Fruit fly (Drosophila melanogaster) whole organism, embryonic: ENCODE data around the gene CG4230.

Experiments
- CG10979 ChIP-seq: fragments of 200-800 bp; sonication (Bioruptor generic); optimal IDR thresholded peaks from 2 replicates; lab custom pipeline; 2018; ENCODE audit warnings: missing biosample characterization, mild to moderate bottlenecking, missing genetic modification characterization, moderate library complexity
- CG11247 ChIP-seq: fragments of 200-800 bp; sonication (Bioruptor generic); IDR thresholded peaks from 2 replicates; pipeline ENCODE4 v1.3.6; 2022; ENCODE audit warnings: missing biosample characterization, missing genetic modification characterization
- CG11504 ChIP-seq: fragments of 200-800 bp; sonication (Bioruptor generic); optimal IDR thresholded peaks from 3 replicates; lab custom pipeline; 2019; ENCODE audit warnings: missing biosample characterization, mild to moderate bottlenecking, missing genetic modification characterization, moderate library complexity
- CG11696 ChIP-seq: fragments of 200-800 bp; sonication (Bioruptor generic); IDR thresholded peaks from 2 replicates; pipeline ENCODE4 v1.3.6; 2022; ENCODE audit warnings: missing biosample characterization, missing genetic modification characterization
- CG14710 ChIP-seq: fragments of 200-800 bp; sonication (Bioruptor generic); optimal IDR thresholded peaks from 3 replicates; lab custom pipeline; 2019; ENCODE audit warnings: missing biosample characterization, mild to moderate bottlenecking, missing genetic modification characterization, moderate library complexity
- CG15514 ChIP-seq: fragments of 200-800 bp; sonication (Bioruptor generic); optimal IDR thresholded peaks from 3 replicates; lab custom pipeline; 2017; ENCODE audit warnings: missing biosample characterization, missing genetic modification characterization, mild to moderate bottlenecking, moderate library complexity, missing genetic modification reagents
- CG17802 ChIP-seq: fragments of 200-800 bp; sonication (Bioruptor generic); optimal IDR thresholded peaks from 2 replicates; lab custom pipeline; 2018; ENCODE audit warnings: missing biosample characterization, mild to moderate bottlenecking, missing genetic modification characterization, moderate library complexity
- CG18599 ChIP-seq: fragments of 200-800 bp; sonication (Bioruptor generic); optimal IDR thresholded peaks from 3 replicates; lab custom pipeline; 2017; ENCODE audit warnings: missing biosample characterization, missing genetic modification characterization, mild to moderate bottlenecking, moderate library complexity, missing genetic modification reagents
- CG2678 ChIP-seq: fragments of 200-800 bp; sonication (Bioruptor generic); optimal IDR thresholded peaks from 3 replicates; lab custom pipeline; 2019; ENCODE audit warnings: missing biosample characterization, mild to moderate bottlenecking, missing genetic modification characterization, moderate library complexity
- CG30403 ChIP-seq: fragments of 200-800 bp; sonication (Bioruptor generic); optimal IDR thresholded peaks from 3 replicates; lab custom pipeline; 2016; ENCODE audit warnings: missing biosample characterization, missing genetic modification characterization
- CG34376 ChIP-seq: fragments of 200-800 bp; sonication (Bioruptor generic); optimal IDR thresholded peaks from 2 replicates; lab custom pipeline; 2018; ENCODE audit warnings: missing biosample characterization, mild to moderate bottlenecking, missing genetic modification characterization
- CG4282 ChIP-seq: fragments of 200-800 bp; sonication (Bioruptor generic); optimal IDR thresholded peaks from 2 replicates; lab custom pipeline; 2016; ENCODE audit warnings: missing biosample characterization, missing genetic modification characterization
- CG4617 ChIP-seq: fragments of 200-800 bp; sonication (Bioruptor generic); optimal IDR thresholded peaks from 3 replicates; lab custom pipeline; 2016; ENCODE audit warnings: missing biosample characterization, missing genetic modification characterization, borderline replicate concordance
- CG4820 ChIP-seq: fragments of 200-800 bp; sonication (Bioruptor generic); optimal IDR thresholded peaks from 3 replicates; lab custom pipeline; 2016; ENCODE audit warnings: missing biosample characterization, missing genetic modification characterization
- CG6854 ChIP-seq: fragments of 200-800 bp; sonication (Bioruptor generic); optimal IDR thresholded peaks from 3 replicates; lab custom pipeline; 2017; ENCODE audit warnings: missing biosample characterization, mild to moderate bottlenecking, missing genetic modification characterization
- CG7556 ChIP-seq: fragments of 200-800 bp; sonication (Bioruptor generic); optimal IDR thresholded peaks from 2 replicates; lab custom pipeline; 2017; ENCODE audit warnings: missing biosample characterization, mild to moderate bottlenecking, missing genetic modification characterization
- CG7963 ChIP-seq: fragments of 200-800 bp; sonication (Bioruptor generic); IDR thresholded peaks from 3 replicates; pipeline ENCODE4 v1.3.6; 2022; ENCODE audit warnings: missing biosample characterization, missing genetic modification characterization; ENCODE audit not compliant: partially characterized antibody
- CG7987 ChIP-seq: fragments of 200-800 bp; sonication (Bioruptor generic); optimal IDR thresholded peaks from 2 replicates; lab custom pipeline; 2018; ENCODE audit warnings: missing biosample characterization, mild to moderate bottlenecking, missing genetic modification characterization, moderate library complexity
- CG8478 ChIP-seq: fragments of >200 bp; optimal IDR thresholded peaks from 2 replicates; lab custom pipeline; 2018
- CG9797 ChIP-seq: fragments of 200-800 bp; sonication (Bioruptor generic); optimal IDR thresholded peaks from 3 replicates; lab custom pipeline; 2018; ENCODE audit warnings: missing biosample characterization, mild to moderate bottlenecking, missing genetic modification characterization
- CoRest ChIP-seq: fragments of 200-800 bp; sonication (Bioruptor generic); optimal IDR thresholded peaks from 3 replicates; lab custom pipeline; 2018; ENCODE audit warnings: missing biosample characterization, mild to moderate bottlenecking, missing genetic modification characterization, moderate library complexity
- Dp ChIP-seq: fragments of 200-800 bp; sonication (Bioruptor generic); optimal IDR thresholded peaks from 2 replicates; lab custom pipeline; 2018; ENCODE audit warnings: missing biosample characterization, mild to moderate bottlenecking, missing genetic modification characterization, moderate library complexity
- Dref ChIP-seq: fragments of 200-800 bp; sonication (Bioruptor generic); IDR thresholded peaks from 2 replicates; pipeline ENCODE4 v1.3.6; 2022; ENCODE audit warnings: missing biosample characterization, missing genetic modification characterization
- Fer1 ChIP-seq: fragments of 200-800 bp; sonication (Bioruptor generic); optimal IDR thresholded peaks from 2 replicates; lab custom pipeline; 2017; ENCODE audit warnings: missing biosample characterization, mild to moderate bottlenecking, missing genetic modification characterization
- HHEX ChIP-seq: fragments of 200-800 bp; sonication (Bioruptor generic); optimal IDR thresholded peaks from 3 replicates; lab custom pipeline; 2017; ENCODE audit warnings: missing biosample characterization, mild to moderate bottlenecking, missing genetic modification characterization, missing genetic modification reagents
- HLH4C ChIP-seq: fragments of 200-800 bp; sonication (Bioruptor generic); IDR thresholded peaks from 3 replicates; pipeline ENCODE4 v1.3.6; 2022; ENCODE audit warnings: missing biosample characterization, missing genetic modification characterization; ENCODE audit not compliant: partially characterized antibody
- Hr51 ChIP-seq, 2 experiments: fragments of 200-800 bp; sonication (Bioruptor generic); optimal IDR thresholded peaks; 2 replicates in 1 of 2; 3 replicates in 1 of 2; lab custom pipeline; 2016 to 2018; ENCODE audit warnings: missing biosample characterization in 2 of 2, missing genetic modification characterization in 2 of 2, mild to moderate bottlenecking in 1 of 2, moderate library complexity in 1 of 2
- Jarid2 ChIP-seq: fragments of 200-800 bp; sonication (Bioruptor generic); optimal IDR thresholded peaks from 3 replicates; lab custom pipeline; 2017; ENCODE audit warnings: mild to moderate bottlenecking, missing biosample characterization, missing genetic modification reagents, missing genetic modification characterization
- MBD-R2 ChIP-seq: fragments of 200-800 bp; sonication (Bioruptor generic); IDR thresholded peaks from 2 replicates; pipeline ENCODE4 v1.3.6; 2022; ENCODE audit warnings: missing biosample characterization, missing genetic modification characterization
- NC2β ChIP-seq: fragments of 200-800 bp; sonication (Bioruptor generic); optimal IDR thresholded peaks from 2 replicates; lab custom pipeline; 2016; ENCODE audit warnings: missing biosample characterization, missing genetic modification characterization
- Nf-YC ChIP-seq: fragments of 200-800 bp; optimal IDR thresholded peaks from 3 replicates; lab custom pipeline; 2019; ENCODE audit warnings: missing biosample characterization, mild to moderate bottlenecking, missing genetic modification characterization, moderate library complexity
- Rfx ChIP-seq: fragments of 200-800 bp; sonication (Bioruptor generic); IDR thresholded peaks from 2 replicates; pipeline ENCODE4 v1.3.6; 2022; ENCODE audit warnings: missing biosample characterization, missing genetic modification characterization
- Scr ChIP-seq: fragments of 200-800 bp; sonication (Bioruptor generic); IDR thresholded peaks from 2 replicates; pipeline ENCODE4 v1.3.6; 2022; ENCODE audit warnings: missing biosample characterization, missing genetic modification characterization; ENCODE audit not compliant: partially characterized antibody
- Sin3A ChIP-seq: fragments of >200 bp; optimal IDR thresholded peaks from 2 replicates; lab custom pipeline; 2018
- Usf ChIP-seq: fragments of 200-800 bp; sonication (Bioruptor generic); optimal IDR thresholded peaks from 2 replicates; lab custom pipeline; 2017; ENCODE audit warnings: missing genotype, missing biosample characterization, missing genetic modification characterization
- dm ChIP-seq: fragments of 200-800 bp; sonication (Bioruptor generic); optimal IDR thresholded peaks from 3 replicates; lab custom pipeline; 2016; ENCODE audit warnings: missing biosample characterization, missing genetic modification characterization
- lab ChIP-seq: fragments of 200-800 bp; sonication (Bioruptor generic); optimal IDR thresholded peaks from 3 replicates; lab custom pipeline; 2017; ENCODE audit warnings: missing biosample characterization, missing genetic modification characterization, mild to moderate bottlenecking, moderate library complexity, missing genetic modification reagents
- nom ChIP-seq: fragments of 200-800 bp; sonication (Bioruptor generic); optimal IDR thresholded peaks from 2 replicates; lab custom pipeline; 2017; ENCODE audit warnings: missing biosample characterization, missing genetic modification characterization, mild to moderate bottlenecking, moderate library complexity, missing genetic modification reagents
- pho ChIP-seq: fragments of 200-800 bp; sonication (Bioruptor generic); optimal IDR thresholded peaks from 2 replicates; lab custom pipeline; 2016; ENCODE audit warnings: missing biosample characterization, missing genetic modification characterization
- pzg ChIP-seq: fragments of 200-800 bp; sonication (Bioruptor generic); optimal IDR thresholded peaks from 3 replicates; lab custom pipeline; 2018; ENCODE audit warnings: missing biosample characterization, mild to moderate bottlenecking, missing genetic modification characterization, moderate library complexity
- rib ChIP-seq: fragments of 200-800 bp; sonication (Bioruptor generic); IDR thresholded peaks from 2 replicates; pipeline ENCODE4 v1.3.6; 2022; ENCODE audit warnings: missing biosample characterization, missing genetic modification characterization
- sens ChIP-seq: fragments of 200-800 bp; sonication (Bioruptor generic); peaks from one replicate; lab custom pipeline; 2016; ENCODE audit warnings: missing biosample characterization, missing genetic modification characterization
- shn ChIP-seq: fragments of 200-800 bp; sonication (Bioruptor generic); optimal IDR thresholded peaks from 3 replicates; lab custom pipeline; 2016; ENCODE audit warnings: missing biosample characterization, missing genetic modification characterization
- tna ChIP-seq: fragments of 200-800 bp; sonication (Bioruptor generic); IDR thresholded peaks from 2 replicates; pipeline ENCODE4 v1.3.6; 2022; ENCODE audit warnings: missing biosample characterization, missing genetic modification characterization; ENCODE audit not compliant: partially characterized antibody
- trem ChIP-seq: fragments of 200-800 bp; optimal IDR thresholded peaks from 3 replicates; lab custom pipeline; 2019; ENCODE audit warnings: missing biosample characterization, mild to moderate bottlenecking, missing genetic modification characterization, moderate library complexity
- vvl ChIP-seq: fragments of 200-800 bp; sonication (Bioruptor generic); IDR thresholded peaks from 2 replicates; pipeline ENCODE4 v1.3.6; 2022; ENCODE audit warnings: missing biosample characterization, missing genetic modification characterization
- wek ChIP-seq: fragments of 200-800 bp; sonication (Bioruptor generic); optimal IDR thresholded peaks from 3 replicates; lab custom pipeline; 2018; ENCODE audit warnings: missing biosample characterization, mild to moderate bottlenecking, missing genetic modification characterization, moderate library complexity

Gene CG4230

DNA sequence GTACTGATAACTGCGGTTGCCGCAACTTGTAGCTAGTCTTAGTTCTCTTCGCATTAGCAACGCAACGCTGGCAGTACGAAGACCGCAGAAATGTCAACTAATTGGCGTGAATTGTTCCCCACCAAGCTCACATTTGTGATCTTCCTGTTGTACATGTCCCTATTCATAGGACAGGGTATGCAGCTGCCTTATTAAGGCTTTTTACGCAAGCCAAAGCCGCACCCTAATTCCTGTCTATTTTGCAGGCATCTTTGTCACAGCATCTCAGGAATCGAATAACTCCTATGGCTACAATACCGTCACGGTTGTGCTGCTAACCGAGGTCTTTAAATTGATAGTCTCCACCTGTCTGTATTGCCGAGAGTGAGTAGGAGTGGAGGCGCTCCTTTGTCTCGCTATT lies 43.0 kb upstream of the CG4230 start, which contains the start of gene eIF3h:
eIF3h (minus strand) TSS at position 101 of the 400 bp plus-strand sequence.
- TF ChIP-seq CG14710 (no peak), CG11504 (tag; lab: Kevin White, UChicago) (peak; percentile 42)
- TF ChIP-seq, all 482 proteins: peak for 1

DNA sequence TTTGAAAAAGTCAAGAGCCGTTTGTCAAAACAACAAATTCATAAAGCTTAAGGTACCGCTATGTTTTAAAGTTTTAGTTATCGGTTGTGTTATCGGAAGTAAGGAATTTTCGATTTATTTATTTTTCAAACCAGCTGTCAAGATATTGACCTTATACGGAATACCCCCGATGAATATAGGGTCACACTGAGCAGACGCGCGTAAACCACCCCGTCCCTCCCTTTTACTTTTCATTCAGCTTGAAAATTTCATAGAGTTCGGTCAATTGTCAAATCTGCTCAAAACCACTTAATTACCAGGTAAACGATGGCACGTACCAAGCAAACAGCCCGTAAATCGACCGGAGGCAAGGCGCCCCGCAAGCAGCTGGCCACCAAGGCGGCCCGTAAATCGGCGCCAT lies 41.1 kb upstream of the CG4230 start, which contains the start of the genes CG14036 and His3.3A:
CG14036 (minus strand) TSS at position 64 of the 400 bp plus-strand sequence.
His3.3A (plus strand) TSS at position 106 of the 400 bp plus-strand sequence.
- TF ChIP-seq Usf (no peak), Nf-YC (tag; lab: Kevin White, UChicago) (peak; percentile 37), CG8478 (lab: Kevin White, UChicago) (no peak), nom (peak; percentile 29), MBD-R2 (peak; percentile 86), HLH4C (GFP tag; lab: Robert Waterston, UW) (peak; percentile 79), Fer1 (GFP tag; lab: Kevin White, UChicago) (peak; percentile 48), vvl (0 out of 2 replicates have a peak, but pooled peaks have one; percentile 47), pzg (GFP tag; lab: Kevin White, UChicago) (peak; percentile 96), CG7987 (GFP tag; lab: Kevin White, UChicago) (peak; percentile 27), CG7556 (no peak), CG15514 (peak; percentile 82), Hr51 (GFP tag; optimal IDR thresholded peaks at IDR 0.05; lab: Kevin White, UChicago) (peak in 1 of 2 experiments; percentile 22), CG34376 (peak; percentile 42), Scr (peak; percentile 55), CG6854 (GFP tag; lab: Kevin White, UChicago) (no peak), CG9797 (GFP tag; lab: Kevin White, UChicago) (peak; percentile 97), Dref (peak; percentile 91), sens (GFP tag; lab: Kevin White, UChicago) (peak; percentile 83), wek (GFP tag; lab: Kevin White, UChicago) (peak; percentile 100), CG2678 (tag; lab: Kevin White, UChicago) (peak; percentile 14), CG18599 (GFP tag; lab: Kevin White, UChicago) (no peak), CG11696 (GFP tag; lab: Robert Waterston, UW) (no peak), CG4617 (GFP tag; lab: Kevin White, UChicago) (peak; percentile 43), CG17802 (tag; lab: Kevin White, UChicago) (peak; percentile 6), trem (tag; lab: Kevin White, UChicago) (peak; percentile 75), CG11247 (no peak), rib (GFP tag; lab: Robert Waterston, UW) (no peak), CG10979 (tag; lab: Kevin White, UChicago) (no peak), shn (GFP tag; lab: Kevin White, UChicago) (peak; percentile 21), Jarid2 (GFP tag; lab: Kevin White, UChicago) (peak; percentile 45), CoRest (peak; percentile 30), CG7963 (0 out of 3 replicates have a peak, but pooled peaks have one; percentile 20), Rfx (peak; percentile 42), CG4820 (peak; percentile 90), CG4282 (GFP tag; lab: Kevin White, UChicago) (no peak), pho (GFP tag; lab: Kevin White, UChicago) (peak; percentile 21), NC2β (GFP tag; lab: Kevin White, UChicago) (peak; percentile 4), tna (GFP tag; lab: Robert Waterston, UW) (peak; percentile 59; the same call in 1 of the 2 replicates), dm (GFP tag; lab: Kevin White, UChicago) (peak; percentile 29), Sin3A (lab: Kevin White, UChicago) (peak; percentile 46), Dp (GFP tag; lab: Kevin White, UChicago) (peak; percentile 88), HHEX (peak; percentile 24), CG30403 (no peak), lab (GFP tag; lab: Kevin White, UChicago) (peak; percentile 35), CG11504 (tag; lab: Kevin White, UChicago) (peak; percentile 18)
